Fruit fly (Drosophila melanogaster) S2 (cell line): ENCODE data around the gene CG8004.

Experiments used
- CG8478 ChIP-seq: fragments of >200 bp; optimal IDR thresholded peaks from 2 replicates; lab custom pipeline; 2018
- CTCF ChIP-seq, 2 experiments: fragments of >200 bp; optimal IDR thresholded peaks; 2 replicates each; lab custom pipeline; 2018

Gene CG8004

DNA sequence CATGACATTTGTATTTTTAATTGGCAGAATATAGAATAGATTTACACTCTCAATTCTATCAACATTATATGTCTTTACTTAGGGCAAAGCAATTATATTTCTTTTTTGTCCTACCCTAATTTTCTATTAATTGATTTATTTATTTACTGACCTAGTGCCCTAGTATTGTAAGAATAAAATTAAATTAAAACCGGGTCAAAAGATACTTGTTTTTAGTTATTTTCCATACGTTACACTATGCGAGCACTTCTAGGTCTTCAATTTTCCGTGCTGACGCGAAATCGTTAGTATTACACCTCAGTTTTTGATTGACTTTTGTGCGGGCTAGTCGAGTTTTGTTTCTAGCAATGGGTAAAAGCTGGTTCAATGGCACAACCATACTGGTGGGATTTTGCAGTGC, 3.1 kb upstream of the CG8004 start, which contains the start of gene CG46462:
CG46462 (plus strand) TSS at position 301 of the 400 bp plus-strand sequence.
- TF ChIP-seq CTCF (optimal IDR thresholded peaks at IDR 0.05; lab: Kevin White, UChicago) (no peak), CG8478 (lab: Kevin White, UChicago) (no peak)

DNA sequence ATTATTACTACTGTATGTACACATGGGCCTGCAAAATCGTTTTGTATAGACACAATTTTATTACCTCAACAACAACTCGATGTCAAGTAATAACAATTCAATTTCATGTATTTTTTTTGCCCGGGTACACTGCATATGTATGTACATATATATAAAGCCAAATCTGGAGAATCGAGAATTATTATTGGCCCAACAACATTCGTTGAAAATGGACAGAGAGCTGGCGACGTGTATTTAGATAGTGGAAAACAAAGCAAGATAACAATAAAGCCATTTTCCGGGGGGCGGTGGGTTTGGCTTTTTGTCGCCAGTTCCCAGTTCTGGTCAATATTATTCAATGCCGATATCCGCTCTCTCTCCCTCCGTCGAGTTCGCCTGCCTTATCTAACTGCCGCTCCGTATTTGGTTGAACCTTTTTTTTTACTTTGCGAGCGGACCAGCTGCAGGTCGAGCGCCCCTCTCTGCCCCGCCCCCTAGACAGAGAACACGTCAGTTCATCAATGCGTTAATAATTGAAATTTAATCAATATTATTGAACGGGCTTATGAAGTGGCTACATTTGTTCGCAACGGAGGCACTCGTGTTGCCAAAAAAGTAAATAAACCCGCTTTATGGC, 1.5 kb upstream of the CG8004 start:
- TF ChIP-seq CG8478 (lab: Kevin White, UChicago) (no peak), CTCF (optimal IDR thresholded peaks at IDR 0.05; lab: Kevin White, UChicago) (no peak)

DNA sequence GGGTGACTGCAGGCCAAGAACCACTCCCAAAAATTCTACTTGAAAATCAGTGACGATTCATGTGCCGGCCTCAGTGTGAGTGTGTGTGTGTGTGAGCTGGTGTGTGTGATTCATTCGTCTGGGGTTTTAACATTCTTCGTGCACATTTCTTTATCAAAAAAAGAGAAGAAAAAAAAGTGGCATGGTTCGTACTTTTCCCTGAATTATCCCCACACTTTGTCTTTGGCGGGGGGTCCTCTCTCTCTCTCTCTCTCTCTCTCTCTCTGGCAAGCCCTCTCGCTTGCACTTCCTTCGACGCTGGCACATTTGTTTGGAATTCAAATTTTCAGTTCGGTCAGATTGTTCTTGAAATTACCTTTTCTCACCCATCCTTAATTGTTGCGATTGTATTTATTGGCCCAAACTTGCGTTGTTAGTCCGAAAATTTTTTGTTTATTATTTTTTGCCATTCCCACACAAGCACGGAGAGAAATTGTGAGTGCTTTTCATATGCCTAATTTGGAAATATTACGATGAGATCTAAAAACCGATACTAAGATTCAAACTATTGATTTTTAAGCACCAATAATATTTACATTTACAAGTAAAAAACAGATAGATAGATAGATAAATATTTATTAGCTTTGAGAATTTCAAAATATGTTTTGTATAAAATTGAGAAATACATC, 877 bp upstream of the CG8004 start:
- TF ChIP-seq CG8478 (lab: Kevin White, UChicago) (no peak), CTCF (optimal IDR thresholded peaks at IDR 0.05; lab: Kevin White, UChicago) (no peak)

- TF ChIP-seq CG8478 (lab: Kevin White, UChicago) (no peak), CTCF (optimal IDR thresholded peaks at IDR 0.05; lab: Kevin White, UChicago) (no peak)
These were observed 3.5 kb downstream of the CG8004 start, which contains the start of gene Grasp65 for dm6 chr3L:19924771-19925304. Grasp65 (plus strand) TSS chr3L:19924943.

DNA sequence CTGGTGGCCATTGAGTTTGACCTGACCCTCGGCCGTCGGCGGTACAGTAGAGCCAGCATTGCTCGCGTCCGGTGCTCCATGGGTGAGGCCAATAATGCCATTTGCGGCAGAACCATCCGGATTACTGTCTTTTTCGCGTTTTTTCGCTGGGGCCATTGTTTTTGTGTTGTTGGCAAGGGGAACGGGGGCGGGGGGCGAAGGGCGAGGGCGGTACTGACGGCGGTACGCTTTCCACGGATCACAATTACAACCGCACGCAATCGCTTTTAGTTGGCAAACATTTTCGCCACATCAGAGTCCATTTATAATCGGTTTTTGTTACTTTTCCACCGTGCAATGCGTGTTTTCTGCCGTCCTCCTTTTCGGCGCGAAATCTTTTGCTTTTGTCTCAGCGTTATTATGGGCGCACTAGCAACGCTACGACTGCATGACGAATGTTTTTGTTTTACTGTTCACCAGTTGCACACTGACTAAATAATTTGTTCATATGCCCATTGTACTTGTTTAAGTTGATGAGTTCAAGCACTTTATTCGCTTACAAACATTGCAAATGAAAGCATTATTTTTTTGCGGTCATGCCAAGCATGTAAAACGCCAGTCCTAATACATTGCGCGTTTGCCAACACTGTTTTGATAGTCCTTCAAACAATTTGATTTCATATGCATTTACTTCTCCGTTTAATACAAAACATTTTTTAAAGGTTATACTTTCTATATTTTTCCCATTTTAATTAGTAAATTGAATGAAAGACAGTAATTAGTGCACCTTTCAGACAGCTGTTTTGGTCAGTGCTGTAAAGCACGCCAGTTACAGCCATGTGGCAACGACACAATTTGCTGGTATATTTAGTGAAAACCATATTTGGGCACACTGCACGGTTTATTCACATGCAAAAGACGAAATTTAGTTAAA, 5.2 kb downstream of the CG8004 start, which contains the start of gene Pfdn6:
Pfdn6 (plus strand) TSS at position 839 of the 913 bp plus-strand sequence.
- TF ChIP-seq CTCF (optimal IDR thresholded peaks at IDR 0.05; lab: Kevin White, UChicago) (no peak), CG8478 (lab: Kevin White, UChicago) (no peak)

DNA sequence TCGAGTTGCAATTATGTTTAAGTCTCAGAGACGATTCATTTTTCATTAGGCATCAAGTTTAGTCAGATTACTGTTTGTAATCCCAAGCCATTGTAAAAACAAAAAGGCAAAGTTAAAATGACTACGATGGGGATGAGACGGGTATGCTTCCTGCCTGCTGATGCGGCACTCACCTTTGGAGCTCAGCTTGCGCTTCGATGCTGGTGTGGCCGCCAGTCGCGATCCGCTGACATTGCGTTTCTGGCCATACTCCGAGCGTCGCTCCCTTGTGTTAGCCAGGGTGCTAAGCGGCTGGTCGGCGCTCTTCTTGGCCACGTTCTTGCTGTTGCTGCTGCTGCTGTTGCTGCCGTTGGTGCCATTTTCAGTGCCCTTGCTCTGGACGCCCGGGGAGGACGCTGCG, 8.3 kb downstream of the CG8004 start:
- TF ChIP-seq CTCF (optimal IDR thresholded peaks at IDR 0.05; lab: Kevin White, UChicago) = no peak
- TF ChIP-seq CG8478 (lab: Kevin White, UChicago) = no peak

dm6 chr3L:19914833-19915232, 13.5 kb downstream of the CG8004 start, which contains the start of gene Rpn1:
Rpn1 (plus strand) TSS chr3L:19915051.
- TF ChIP-seq CTCF (optimal IDR thresholded peaks at IDR 0.05; lab: Kevin White, UChicago) (peak in 1 of 2 experiments; percentile 20), CG8478 (lab: Kevin White, UChicago) (no peak)

dm6 chr3L:19913328-19913936, 14.9 kb downstream of the CG8004 start, which contains the start of gene Mtr3:
Mtr3 (minus strand) TSS chr3L:19913715.
- no peak for TF ChIP-seq CG8478 (lab: Kevin White, UChicago)
- no peak for TF ChIP-seq CTCF (optimal IDR thresholded peaks at IDR 0.05; lab: Kevin White, UChicago)

DNA sequence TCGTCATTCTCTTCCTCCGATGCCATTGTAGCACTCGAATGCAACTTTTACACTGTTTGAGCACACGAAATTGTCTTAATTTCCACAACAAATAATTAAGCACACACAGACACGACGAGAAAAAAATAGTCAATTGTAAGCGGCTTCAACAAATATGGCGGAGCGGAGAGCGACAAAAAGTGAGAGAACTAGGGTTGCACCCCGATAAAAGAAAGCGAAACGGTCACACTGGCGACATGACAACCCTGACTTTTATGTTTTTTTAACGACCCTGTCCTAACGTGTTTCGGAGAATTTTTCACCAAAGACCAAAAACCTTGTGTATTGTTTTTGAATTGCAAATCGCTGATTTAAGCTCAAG, 18.3 kb downstream of the CG8004 start, which contains the start of the genes Mi-2 and Prp3:
Mi-2 (minus strand) TSS at position 162 of the 361 bp plus-strand sequence.
Prp3 (plus strand) TSS at position 247 of the 361 bp plus-strand sequence.
- TF ChIP-seq CTCF (optimal IDR thresholded peaks at IDR 0.05; lab: Kevin White, UChicago) (peak; percentile 47 to 52), CG8478 (lab: Kevin White, UChicago) (no peak)

dm6 chr3L:19909234-19910053, 18.9 kb downstream of the CG8004 start:
- TF ChIP-seq CG8478 (lab: Kevin White, UChicago) (no peak), CTCF (optimal IDR thresholded peaks at IDR 0.05; lab: Kevin White, UChicago) (no peak)

- TF ChIP-seq CTCF (optimal IDR thresholded peaks at IDR 0.05; lab: Kevin White, UChicago) (no peak), CG8478 (lab: Kevin White, UChicago) (no peak)
These were observed 19.8 kb downstream of the CG8004 start for dm6 chr3L:19908201-19909127.

dm6 chr3L:19907706-19908070, 20.6 kb downstream of the CG8004 start:
- TF ChIP-seq CG8478 (lab: Kevin White, UChicago) = no peak
- no peak for TF ChIP-seq CTCF (optimal IDR thresholded peaks at IDR 0.05; lab: Kevin White, UChicago)
